Fruit fly (Drosophila melanogaster): ENCODE data around the gene SF2.
A peak's percentile ranks its signal among the peaks of the same experiment; 100 is the strongest.

SF2 gene

DNA sequence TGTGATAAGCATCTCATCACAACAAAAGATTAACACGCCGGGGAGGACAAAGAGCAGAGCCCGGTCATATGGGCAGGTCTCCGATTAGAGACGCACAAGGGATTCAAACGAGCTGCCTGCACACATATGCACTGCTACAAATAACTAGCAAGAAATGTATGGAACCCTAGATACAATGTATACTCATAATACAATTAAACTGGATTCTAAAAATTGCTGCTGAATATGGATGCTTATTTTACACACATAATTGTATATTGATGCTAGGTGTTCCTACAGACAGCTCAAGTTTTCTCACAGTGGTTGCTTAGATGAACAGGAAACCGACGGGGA is 4.8 kb downstream of the SF2 start (continued):
- TF ChIP-seq Sin3A (optimal IDR thresholded peaks at IDR 0.05): no peak
- no peak for TF ChIP-seq CG4707 (GFP tag; optimal IDR thresholded peaks at IDR 0.05)
- no peak for TF ChIP-seq CG17568 (GFP tag; optimal IDR thresholded peaks at IDR 0.05)
- no peak for TF ChIP-seq CG13624 (GFP tag; optimal IDR thresholded peaks at IDR 0.05)
- TF ChIP-seq Bteb2 (GFP tag; optimal IDR thresholded peaks at IDR 0.05): no peak
- peak; percentile 40 for TF ChIP-seq Xbp1 (GFP tag; optimal IDR thresholded peaks at IDR 0.05)
- TF ChIP-seq dm (GFP tag; optimal IDR thresholded peaks at IDR 0.05): peak; percentile 10
- peak; percentile 40 for TF ChIP-seq trem (tag; optimal IDR thresholded peaks at IDR 0.05)
- TF ChIP-seq Asciz (GFP tag; optimal IDR thresholded peaks at IDR 0.05): peak; percentile 33
- TF ChIP-seq H2.0 (GFP tag; IDR thresholded peaks at IDR 0.05): 0 out of 2 replicates have a peak, but pooled peaks have one; percentile 2
- no peak for TF ChIP-seq zfh2 (GFP tag; optimal IDR thresholded peaks at IDR 0.05)
- no peak for TF ChIP-seq sqz (GFP tag; optimal IDR thresholded peaks at IDR 0.05)
- no peak for TF ChIP-seq CG1832 (GFP tag; optimal IDR thresholded peaks at IDR 0.05)
- peak; percentile 20 for TF ChIP-seq Fer3 (tag; optimal IDR thresholded peaks at IDR 0.05)
- no peak for TF ChIP-seq zen2 (GFP tag; IDR thresholded peaks at IDR 0.05; ENCODE audit: partially characterized antibody)
- TF ChIP-seq CG14014 (GFP tag; IDR thresholded peaks at IDR 0.05): no peak
- TF ChIP-seq Atf3 (GFP tag; optimal IDR thresholded peaks at IDR 0.05): peak; percentile 35
- TF ChIP-seq scrt (GFP tag; optimal IDR thresholded peaks at IDR 0.05): no peak
- peak; percentile 86 for TF ChIP-seq CG1603 (tag; optimal IDR thresholded peaks at IDR 0.05)
- peak; percentile 48 for TF ChIP-seq CG12219 (GFP tag; optimal IDR thresholded peaks at IDR 0.05)
- TF ChIP-seq fu2 (GFP tag; optimal IDR thresholded peaks at IDR 0.05): no peak
- peak; percentile 97 for TF ChIP-seq sens (GFP tag)
- no peak for TF ChIP-seq CG2120 (GFP tag; optimal IDR thresholded peaks at IDR 0.05)
- TF ChIP-seq fd96Cb (tag; optimal IDR thresholded peaks at IDR 0.05): peak; percentile 66
- TF ChIP-seq CG12236 (GFP tag; optimal IDR thresholded peaks at IDR 0.05): peak; percentile 50
- peak; percentile 55 to 58 for TF ChIP-seq Pdp1 (GFP tag; optimal IDR thresholded peaks at IDR 0.05)
- no peak for TF ChIP-seq ham (GFP tag; IDR thresholded peaks at IDR 0.05)
- TF ChIP-seq Vsx1 (GFP tag; optimal IDR thresholded peaks at IDR 0.05): no peak
- TF ChIP-seq lilli (GFP tag; optimal IDR thresholded peaks at IDR 0.05): peak; percentile 56
- TF ChIP-seq org-1 (GFP tag; optimal IDR thresholded peaks at IDR 0.05): peak; percentile 38
- TF ChIP-seq run (tag; optimal IDR thresholded peaks at IDR 0.05): no peak
- TF ChIP-seq onecut (GFP tag; IDR thresholded peaks at IDR 0.05): no peak
- peak in 1 of 2 experiments; percentile 56 for TF ChIP-seq Hr78 (GFP tag; optimal IDR thresholded peaks at IDR 0.05)
- 0 out of 3 replicates have a peak, but pooled peaks have one; percentile 5 for TF ChIP-seq dysf (GFP tag; IDR thresholded peaks at IDR 0.05)
- peak; percentile 51 for TF ChIP-seq CG1233 (GFP tag; optimal IDR thresholded peaks at IDR 0.05)
- TF ChIP-seq CG18599 (GFP tag; optimal IDR thresholded peaks at IDR 0.05): no peak
- TF ChIP-seq slou (GFP tag; optimal IDR thresholded peaks at IDR 0.05): no peak
- TF ChIP-seq CG8478 (optimal IDR thresholded peaks at IDR 0.05): no peak
- 0 out of 2 replicates have a peak, but pooled peaks have one; percentile 20 for TF ChIP-seq peb (GFP tag; IDR thresholded peaks at IDR 0.05)
- TF ChIP-seq Neu2 (GFP tag; optimal IDR thresholded peaks at IDR 0.05; ENCODE audit: borderline replicate concordance): peak; percentile 71
- no peak; the same call in 1 of the 2 replicates for TF ChIP-seq CG1024 (GFP tag; IDR thresholded peaks at IDR 0.05)
- TF ChIP-seq schlank (tag; optimal IDR thresholded peaks at IDR 0.05): no peak
- no peak for TF ChIP-seq cato (GFP tag; optimal IDR thresholded peaks at IDR 0.05; ENCODE audit: borderline replicate concordance)
- no peak for TF ChIP-seq repo (GFP tag; optimal IDR thresholded peaks at IDR 0.05)
- peak; percentile 27; the same call in 1 of the 2 replicates for TF ChIP-seq Ptx1 (GFP tag; IDR thresholded peaks at IDR 0.05)
- TF ChIP-seq trh (GFP tag; optimal IDR thresholded peaks at IDR 0.05): no peak
- 0 out of 2 replicates have a peak, but pooled peaks have one; percentile 50 for TF ChIP-seq ranshi (GFP tag; IDR thresholded peaks at IDR 0.05)
- TF ChIP-seq NFAT (GFP tag; IDR thresholded peaks at IDR 0.05): no peak
- no peak for TF ChIP-seq CG9876 (GFP tag; optimal IDR thresholded peaks at IDR 0.05)
- no peak for TF ChIP-seq CG10565 (GFP tag; optimal IDR thresholded peaks at IDR 0.05)
- TF ChIP-seq mld (GFP tag; IDR thresholded peaks at IDR 0.05; ENCODE audit: partially characterized antibody): no peak
